Worm (Caenorhabditis elegans) whole organism, mixed stage, embryonic: ENCODE measurements around the gene F39H12.3.

Experiments used
- M03D4.4 ChIP-seq: sonication (generic microtip); optimal IDR thresholded peaks from 2 replicates; lab custom pipeline; 2017; ENCODE audit warnings: mild to moderate bottlenecking, missing genetic modification characterization, missing compliant biosample characterization
- bed-3 ChIP-seq: fragments of 200-800 bp; sonication (Bioruptor generic); optimal IDR thresholded peaks from 3 replicates; lab custom pipeline; 2018; ENCODE audit warnings: mild to moderate bottlenecking, missing genetic modification characterization, moderate library complexity, missing compliant biosample characterization
- blmp-1 ChIP-seq: fragments of 150-350 bp; optimal IDR thresholded peaks from 2 replicates; lab custom pipeline; 2014; ENCODE audit warnings: missing biosample characterization, missing genetic modification characterization
- ceh-39 ChIP-seq: fragments of 150-350 bp; optimal IDR thresholded peaks from 2 replicates; lab custom pipeline; 2014; ENCODE audit warnings: missing biosample characterization, missing genetic modification characterization
- ceh-43 ChIP-seq: fragments of 200-800 bp; sonication (Bioruptor generic); optimal IDR thresholded peaks from 2 replicates; lab custom pipeline; 2018; ENCODE audit warnings: mild to moderate bottlenecking, missing genetic modification characterization, moderate library complexity, missing compliant biosample characterization
- ceh-83 ChIP-seq: fragments of 200-800 bp; sonication (Bioruptor generic); optimal IDR thresholded peaks from 2 replicates; lab custom pipeline; 2018; ENCODE audit warnings: mild to moderate bottlenecking, missing genetic modification characterization, missing compliant biosample characterization
- ces-1 ChIP-seq: fragments of 150-350 bp; optimal IDR thresholded peaks from 2 replicates; lab custom pipeline; 2014; ENCODE audit warnings: missing biosample characterization, missing genetic modification reagents, missing genetic modification characterization
- cnd-1 ChIP-seq: fragments of 200-800 bp; sonication (Bioruptor generic); optimal IDR thresholded peaks from 2 replicates; lab custom pipeline; 2018; ENCODE audit warnings: mild to moderate bottlenecking, missing genetic modification characterization, missing compliant biosample characterization
- drap-1 ChIP-seq: fragments of 200-800 bp; sonication (Bioruptor generic); optimal IDR thresholded peaks from 3 replicates; lab custom pipeline; 2018; ENCODE audit warnings: mild to moderate bottlenecking, missing genetic modification characterization, missing compliant biosample characterization
- elt-1 ChIP-seq: sonication (generic microtip); optimal IDR thresholded peaks from 2 replicates; lab custom pipeline; 2017; ENCODE audit warnings: missing genetic modification characterization, mild to moderate bottlenecking, missing compliant biosample characterization, antibody characterized with exemption, moderate library complexity, borderline replicate concordance; ENCODE audit not compliant: insufficient read depth
- flh-1 ChIP-seq: fragments of 200-800 bp; sonication (Bioruptor generic); optimal IDR thresholded peaks from 2 replicates; lab custom pipeline; 2018; ENCODE audit warnings: mild to moderate bottlenecking, missing genetic modification characterization, moderate library complexity, missing compliant biosample characterization
- ham-2 ChIP-seq: fragments of 200-800 bp; sonication (Bioruptor generic); optimal IDR thresholded peaks from 2 replicates; lab custom pipeline; 2018; ENCODE audit warnings: mild to moderate bottlenecking, missing genetic modification characterization, missing compliant biosample characterization
- hlh-1 ChIP-seq: fragments of 150-350 bp; optimal IDR thresholded peaks from 2 replicates; lab custom pipeline; 2014; ENCODE audit warnings: missing biosample characterization, missing genetic modification reagents, missing genetic modification characterization
- lin-13 ChIP-seq: fragments of 150-350 bp; optimal IDR thresholded peaks from 2 replicates; lab custom pipeline; 2014; ENCODE audit warnings: missing biosample characterization, missing genetic modification characterization
- lin-32 ChIP-seq: fragments of 200-800 bp; sonication (Bioruptor generic); optimal IDR thresholded peaks from 2 replicates; lab custom pipeline; 2018; ENCODE audit warnings: mild to moderate bottlenecking, missing genetic modification characterization, missing compliant biosample characterization
- lsy-2 ChIP-seq: fragments of 150-350 bp; optimal IDR thresholded peaks from 2 replicates; lab custom pipeline; 2014; ENCODE audit warnings: missing biosample characterization, missing genetic modification characterization
- mab-5 ChIP-seq: fragments of 150-350 bp; optimal IDR thresholded peaks from 2 replicates; lab custom pipeline; 2014; ENCODE audit warnings: missing biosample characterization, missing genetic modification characterization
- mep-1 ChIP-seq: fragments of 150-350 bp; optimal IDR thresholded peaks from 2 replicates; lab custom pipeline; 2017; ENCODE audit warnings: missing biosample characterization, missing genetic modification reagents, missing genetic modification characterization, inconsistent platforms
- mls-2 ChIP-seq: sonication (generic microtip); optimal IDR thresholded peaks from 2 replicates; lab custom pipeline; 2016; ENCODE audit warnings: mild to moderate bottlenecking, missing genetic modification characterization, moderate library complexity, missing compliant biosample characterization
- nhr-12 ChIP-seq: fragments of 150-350 bp; optimal IDR thresholded peaks from 2 replicates; lab custom pipeline; 2014; ENCODE audit warnings: missing biosample characterization, missing genetic modification characterization
- nhr-2 ChIP-seq: fragments of 150-350 bp; optimal IDR thresholded peaks from 2 replicates; lab custom pipeline; 2014; ENCODE audit warnings: missing biosample characterization, missing genetic modification characterization
- nhr-237 ChIP-seq: fragments of 150-350 bp; optimal IDR thresholded peaks from 2 replicates; lab custom pipeline; 2014; ENCODE audit warnings: missing biosample characterization, missing genetic modification characterization
- nhr-28 ChIP-seq: fragments of 150-350 bp; optimal IDR thresholded peaks from 2 replicates; lab custom pipeline; 2014; ENCODE audit warnings: missing biosample characterization, missing genetic modification characterization
- nhr-76 ChIP-seq: sonication (generic microtip); optimal IDR thresholded peaks from 2 replicates; lab custom pipeline; 2017; ENCODE audit warnings: missing biosample characterization, missing genetic modification characterization
- pha-4 ChIP-seq: fragments of 150-350 bp; optimal IDR thresholded peaks from 2 replicates; lab custom pipeline; 2018; ENCODE audit warnings: missing biosample characterization, missing genetic modification reagents, missing genetic modification characterization
- sem-2 ChIP-seq: fragments of 200-800 bp; sonication (Bioruptor generic); optimal IDR thresholded peaks from 2 replicates; lab custom pipeline; 2018; ENCODE audit warnings: mild to moderate bottlenecking, missing genetic modification characterization, missing compliant biosample characterization
- snpc-4 ChIP-seq: fragments of 150-350 bp; optimal IDR thresholded peaks from 2 replicates; lab custom pipeline; 2014; ENCODE audit warnings: missing biosample characterization, missing genetic modification characterization
- sptf-1 ChIP-seq: sonication (generic microtip); optimal IDR thresholded peaks from 2 replicates; lab custom pipeline; 2017; ENCODE audit warnings: mild to moderate bottlenecking, missing genetic modification characterization, moderate library complexity, missing compliant biosample characterization
- tbx-8 ChIP-seq: fragments of 200-800 bp; sonication (Bioruptor generic); optimal IDR thresholded peaks from 2 replicates; lab custom pipeline; 2018; ENCODE audit warnings: mild to moderate bottlenecking, missing genetic modification characterization, moderate library complexity, missing compliant biosample characterization
- unc-120 ChIP-seq: sonication (generic microtip); optimal IDR thresholded peaks from 2 replicates; lab custom pipeline; 2017; ENCODE audit warnings: missing genetic modification characterization, missing compliant biosample characterization; ENCODE audit not compliant: poor library complexity, severe bottlenecking
- unc-39 ChIP-seq: fragments of 150-350 bp; optimal IDR thresholded peaks from 2 replicates; lab custom pipeline; 2014; ENCODE audit warnings: missing biosample characterization, missing genetic modification characterization
- unc-62 ChIP-seq: fragments of 150-350 bp; optimal IDR thresholded peaks from 2 replicates; lab custom pipeline; 2014; ENCODE audit warnings: missing biosample characterization, missing genetic modification reagents, missing genetic modification characterization
- ztf-11 ChIP-seq: fragments of 150-350 bp; optimal IDR thresholded peaks from 2 replicates; lab custom pipeline; 2014; ENCODE audit warnings: missing biosample characterization, missing genetic modification characterization

F39H12.3 gene

ce11 chrX:823736-824135 lies 17.6 kb downstream of the F39H12.3 start:
- TF ChIP-seq hlh-1 (tag; lab: Kevin White, UChicago): no peak
- no peak for TF ChIP-seq unc-62 (GFP tag; lab: Kevin White, UChicago)
- TF ChIP-seq ztf-11 (tag; lab: Kevin White, UChicago): no peak
- TF ChIP-seq elt-1: no peak
- TF ChIP-seq drap-1 (GFP tag; lab: Kevin White, UChicago): no peak
- TF ChIP-seq unc-120 (tag; lab: Kevin White, UChicago): no peak
- TF ChIP-seq ces-1: no peak
- no peak for TF ChIP-seq blmp-1 (tag; lab: Kevin White, UChicago)
- TF ChIP-seq cnd-1: no peak
- no peak for TF ChIP-seq ceh-43 (GFP tag; lab: Kevin White, UChicago)
- no peak for TF ChIP-seq lin-13
- TF ChIP-seq unc-39: no peak
- TF ChIP-seq pha-4 (tag; lab: Kevin White, UChicago): no peak
- no peak for TF ChIP-seq snpc-4 (tag; lab: Kevin White, UChicago)
- TF ChIP-seq sptf-1: no peak
- no peak for TF ChIP-seq mab-5

ce11 chrX:817984-818383 lies 23.3 kb downstream of the F39H12.3 start:
- TF ChIP-seq ceh-43 (GFP tag; lab: Kevin White, UChicago) (no peak), ces-1 (no peak), sem-2 (GFP tag; lab: Kevin White, UChicago) (no peak), lin-13 (no peak), flh-1 (GFP tag; lab: Kevin White, UChicago) (no peak), hlh-1 (tag; lab: Kevin White, UChicago) (no peak), mep-1 (tag; lab: Kevin White, UChicago) (no peak), M03D4.4 (tag; lab: Kevin White, UChicago) (no peak), tbx-8 (no peak)

- TF ChIP-seq unc-120 (tag; lab: Kevin White, UChicago): no peak
- no peak for TF ChIP-seq drap-1 (GFP tag; lab: Kevin White, UChicago)
- no peak for TF ChIP-seq nhr-2 (tag; lab: Kevin White, UChicago)
- TF ChIP-seq nhr-12 (tag; lab: Kevin White, UChicago): no peak
- TF ChIP-seq nhr-237 (tag; lab: Kevin White, UChicago): no peak
- no peak for TF ChIP-seq flh-1 (GFP tag; lab: Kevin White, UChicago)
- TF ChIP-seq ces-1: no peak
Measured at ce11 chrX:815929-816328, 25.4 kb downstream of the F39H12.3 start, which contains the start of gene ifd-2. TSS of gene ifd-2 (minus strand) at chrX:815929.

ce11 chrX:813063-813462 lies 28.2 kb downstream of the F39H12.3 start, which contains the start of gene F25E2.3:
TSS of gene F25E2.3 (minus strand) at chrX:813163.
- TF ChIP-seq ham-2 (no peak), bed-3 (GFP tag; lab: Kevin White, UChicago) (no peak), ceh-83 (GFP tag; lab: Kevin White, UChicago) (no peak), lin-32 (GFP tag; lab: Kevin White, UChicago) (no peak), lin-13 (no peak), sem-2 (GFP tag; lab: Kevin White, UChicago) (no peak), nhr-2 (tag; lab: Kevin White, UChicago) (no peak), nhr-76 (tag; lab: Kevin White, UChicago) (no peak), ztf-11 (tag; lab: Kevin White, UChicago) (no peak), mls-2 (tag; lab: Kevin White, UChicago) (no peak), nhr-237 (tag; lab: Kevin White, UChicago) (no peak), ceh-39 (no peak), snpc-4 (tag; lab: Kevin White, UChicago) (no peak), lsy-2 (tag; lab: Kevin White, UChicago) (no peak), M03D4.4 (tag; lab: Kevin White, UChicago) (no peak), ces-1 (no peak)

- no peak for TF ChIP-seq mls-2 (tag; lab: Kevin White, UChicago)
- TF ChIP-seq mep-1 (tag; lab: Kevin White, UChicago): no peak
- no peak for TF ChIP-seq nhr-28 (tag; lab: Kevin White, UChicago)
- no peak for TF ChIP-seq ceh-83 (GFP tag; lab: Kevin White, UChicago)
- TF ChIP-seq unc-120 (tag; lab: Kevin White, UChicago): peak; percentile 40
- TF ChIP-seq hlh-1 (tag; lab: Kevin White, UChicago): peak; percentile 93
- no peak for TF ChIP-seq ham-2
- TF ChIP-seq flh-1 (GFP tag; lab: Kevin White, UChicago): no peak
Measured at ce11 chrX:812264-812663, 29.0 kb downstream of the F39H12.3 start.
